Fruit fly (Drosophila melanogaster) whole organism, embryonic: ENCODE measurements around the gene hgo.
A peak's percentile ranks its signal among the peaks of the same experiment; 100 is the strongest.

Experiments
- BEAF-32 ChIP-seq: fragments of 200-800 bp; sonication (Bioruptor generic); optimal IDR thresholded peaks from 3 replicates; lab custom pipeline; 2017; ENCODE audit warnings: missing biosample characterization, missing genetic modification characterization, mild to moderate bottlenecking, moderate library complexity, missing genetic modification reagents
- CG10462 ChIP-seq: fragments of 200-800 bp; sonication (Bioruptor generic); optimal IDR thresholded peaks from 2 replicates; lab custom pipeline; 2016; ENCODE audit warnings: missing biosample characterization, missing genetic modification characterization
- CG10654 ChIP-seq: fragments of 200-800 bp; sonication (Bioruptor generic); optimal IDR thresholded peaks from 2 replicates; lab custom pipeline; 2016; ENCODE audit warnings: missing biosample characterization, missing genetic modification characterization
- CG10959 ChIP-seq: fragments of 200-800 bp; sonication (Bioruptor generic); IDR thresholded peaks from 2 replicates; pipeline ENCODE4 v1.3.6; 2022; ENCODE audit warnings: missing biosample characterization, missing genetic modification characterization
- CG11085 ChIP-seq: fragments of 200-800 bp; sonication (Bioruptor generic); IDR thresholded peaks from 2 replicates; pipeline ENCODE4 v1.3.6; 2022; ENCODE audit warnings: missing biosample characterization, missing genetic modification characterization
- CG11695 ChIP-seq: fragments of 200-800 bp; sonication (Bioruptor generic); IDR thresholded peaks from 3 replicates; pipeline ENCODE4 v1.3.6; 2022; ENCODE audit warnings: missing biosample characterization, missing genetic modification characterization
- CG13424 ChIP-seq: fragments of 200-800 bp; sonication (Bioruptor generic); optimal IDR thresholded peaks from 2 replicates; lab custom pipeline; 2019; ENCODE audit warnings: missing biosample characterization, mild to moderate bottlenecking, missing genetic modification characterization, moderate library complexity
- CG15514 ChIP-seq: fragments of 200-800 bp; sonication (Bioruptor generic); optimal IDR thresholded peaks from 3 replicates; lab custom pipeline; 2017; ENCODE audit warnings: missing biosample characterization, missing genetic modification characterization, mild to moderate bottlenecking, moderate library complexity, missing genetic modification reagents
- CG2889 ChIP-seq: fragments of 200-800 bp; sonication (Bioruptor generic); IDR thresholded peaks from 3 replicates; pipeline ENCODE4 v1.3.6; 2022; ENCODE audit warnings: missing biosample characterization, missing genetic modification characterization
- CG31388 ChIP-seq: fragments of 200-800 bp; sonication (Bioruptor generic); optimal IDR thresholded peaks from 2 replicates; lab custom pipeline; 2016; ENCODE audit warnings: missing biosample characterization, missing genetic modification characterization
- CG3838 ChIP-seq: fragments of 200-800 bp; sonication (Bioruptor generic); optimal IDR thresholded peaks from 3 replicates; lab custom pipeline; 2016; ENCODE audit warnings: missing biosample characterization, missing genetic modification characterization
- CG6765 ChIP-seq: fragments of 200-800 bp; sonication (Bioruptor generic); optimal IDR thresholded peaks from 3 replicates; lab custom pipeline; 2017; ENCODE audit warnings: missing biosample characterization, mild to moderate bottlenecking, missing genetic modification characterization
- CG8765 ChIP-seq: fragments of 200-800 bp; sonication (Bioruptor generic); IDR thresholded peaks from 2 replicates; pipeline ENCODE4 v1.3.6; 2022; ENCODE audit warnings: missing biosample characterization, missing genetic modification characterization
- Chrac-16 ChIP-seq: fragments of 200-800 bp; sonication (Bioruptor generic); optimal IDR thresholded peaks from 3 replicates; lab custom pipeline; 2016; ENCODE audit warnings: missing biosample characterization, missing genetic modification characterization
- Dfd ChIP-seq, 2 experiments: fragments of >200 bp; optimal IDR thresholded peaks; 2 replicates each; lab custom pipeline; 2017; ENCODE audit warnings: missing biosample characterization in 2 of 2, missing genetic modification characterization in 2 of 2
- Dp ChIP-seq: fragments of 200-800 bp; sonication (Bioruptor generic); optimal IDR thresholded peaks from 2 replicates; lab custom pipeline; 2018; ENCODE audit warnings: missing biosample characterization, mild to moderate bottlenecking, missing genetic modification characterization, moderate library complexity
- Fer3 ChIP-seq: fragments of 200-800 bp; sonication (Bioruptor generic); optimal IDR thresholded peaks from 2 replicates; lab custom pipeline; 2018; ENCODE audit warnings: missing biosample characterization, mild to moderate bottlenecking, missing genetic modification characterization, moderate library complexity
- GATAe ChIP-seq: fragments of 200-800 bp; sonication (Bioruptor generic); conservative IDR thresholded peaks from 2 replicates; pipeline ENCODE4 v1.3.6; 2022; ENCODE audit warnings: missing biosample characterization, missing genetic modification characterization
- Hand ChIP-seq: fragments of 200-800 bp; sonication (Bioruptor generic); optimal IDR thresholded peaks from 2 replicates; lab custom pipeline; 2017; ENCODE audit warnings: mild to moderate bottlenecking, missing biosample characterization, missing genetic modification reagents, missing genetic modification characterization
- HmgD ChIP-seq: fragments of 200-800 bp; sonication (Bioruptor generic); optimal IDR thresholded peaks from 3 replicates; lab custom pipeline; 2016; ENCODE audit warnings: missing biosample characterization, missing genetic modification characterization
- Hsf ChIP-seq: fragments of 200-800 bp; sonication (Bioruptor generic); optimal IDR thresholded peaks from 3 replicates; lab custom pipeline; 2016; ENCODE audit warnings: missing biosample characterization, missing genetic modification characterization
- Kr ChIP-seq: fragments of 200-800 bp; sonication (Bioruptor generic); optimal IDR thresholded peaks from 2 replicates; lab custom pipeline; 2017; ENCODE audit warnings: missing biosample characterization, mild to moderate bottlenecking, missing genetic modification characterization
- Med ChIP-seq: fragments of 200-800 bp; sonication (Bioruptor generic); peaks from one replicate; lab custom pipeline; 2016; ENCODE audit warnings: missing biosample characterization, missing genetic modification characterization, mild to moderate bottlenecking, inconsistent platforms, moderate library complexity
- NFAT ChIP-seq: fragments of 200-800 bp; sonication (Bioruptor generic); IDR thresholded peaks from 2 replicates; pipeline ENCODE4 v1.3.6; 2022; ENCODE audit warnings: missing biosample characterization, missing genetic modification characterization
- PHDP ChIP-seq: fragments of 200-800 bp; sonication (Bioruptor generic); optimal IDR thresholded peaks from 3 replicates; lab custom pipeline; 2018; ENCODE audit warnings: missing biosample characterization, mild to moderate bottlenecking, missing genetic modification characterization, moderate library complexity
- Poxn ChIP-seq: fragments of 200-800 bp; sonication (Bioruptor generic); IDR thresholded peaks from 2 replicates; pipeline ENCODE4 v1.3.6; 2022; ENCODE audit warnings: missing biosample characterization, missing genetic modification characterization
- TFAM ChIP-seq: fragments of 200-800 bp; sonication (Bioruptor generic); optimal IDR thresholded peaks from 2 replicates; lab custom pipeline; 2017; ENCODE audit warnings: missing biosample characterization, missing genetic modification characterization, inconsistent platforms
- Trl ChIP-seq, 3 experiments: fragments of >200 bp in 2 of 3; fragments of 200-800 bp in 1 of 3; sonication (Bioruptor generic) in 1 of 3; optimal IDR thresholded peaks; 2 replicates in 1 of 3; 3 replicates in 2 of 3; lab custom pipeline; 2016 to 2017; ENCODE audit warnings: missing biosample characterization in 1 of 3, missing genetic modification characterization in 1 of 3
- ac ChIP-seq: fragments of 200-800 bp; sonication (Bioruptor generic); optimal IDR thresholded peaks from 3 replicates; lab custom pipeline; 2017; ENCODE audit warnings: missing biosample characterization, mild to moderate bottlenecking, missing genetic modification characterization
- ato ChIP-seq: fragments of 200-800 bp; sonication (Bioruptor generic); IDR thresholded peaks from 2 replicates; pipeline ENCODE4 v1.3.6; 2022; ENCODE audit warnings: missing biosample characterization, missing genetic modification characterization; ENCODE audit not compliant: partially characterized antibody
- br ChIP-seq: fragments of >200 bp; optimal IDR thresholded peaks from 2 replicates; lab custom pipeline; 2017
- chinmo ChIP-seq: fragments of 200-800 bp; sonication (Bioruptor generic); IDR thresholded peaks from 4 replicates; pipeline ENCODE4 v1.3.6; 2022; ENCODE audit warnings: missing biosample characterization, missing genetic modification characterization; ENCODE audit not compliant: partially characterized antibody
- emc ChIP-seq: fragments of 200-800 bp; sonication (Bioruptor generic); optimal IDR thresholded peaks from 2 replicates; lab custom pipeline; 2016; ENCODE audit warnings: missing biosample characterization, missing genetic modification characterization
- esg ChIP-seq: fragments of 200-800 bp; sonication (Bioruptor generic); conservative IDR thresholded peaks from 2 replicates; pipeline ENCODE4 v1.3.6; 2022; ENCODE audit warnings: missing biosample characterization, missing genetic modification characterization
- exex ChIP-seq: fragments of 200-800 bp; sonication (Bioruptor generic); optimal IDR thresholded peaks from 4 replicates; lab custom pipeline; 2018; ENCODE audit warnings: missing biosample characterization, mild to moderate bottlenecking, missing genetic modification characterization, moderate library complexity
- fd3F ChIP-seq: fragments of 200-800 bp; sonication (Bioruptor generic); optimal IDR thresholded peaks from 2 replicates; lab custom pipeline; 2018; ENCODE audit warnings: missing biosample characterization, mild to moderate bottlenecking, missing genetic modification characterization, moderate library complexity
- grn ChIP-seq: fragments of 200-800 bp; sonication (Bioruptor generic); optimal IDR thresholded peaks from 3 replicates; lab custom pipeline; 2017; ENCODE audit warnings: missing biosample characterization, missing genetic modification characterization
- insv ChIP-seq, 2 experiments: fragments of 200-800 bp; sonication (Bioruptor generic); optimal IDR thresholded peaks; 3 replicates each; lab custom pipeline; 2016 to 2018; ENCODE audit warnings: missing biosample characterization in 2 of 2, missing genetic modification characterization in 2 of 2
- org-1 ChIP-seq: fragments of 200-800 bp; sonication (Bioruptor generic); optimal IDR thresholded peaks from 2 replicates; lab custom pipeline; 2017; ENCODE audit warnings: missing biosample characterization, missing genetic modification characterization
- pho ChIP-seq: fragments of 200-800 bp; sonication (Bioruptor generic); optimal IDR thresholded peaks from 2 replicates; lab custom pipeline; 2016; ENCODE audit warnings: missing biosample characterization, missing genetic modification characterization
- pnt ChIP-seq: fragments of 200-800 bp; sonication (Bioruptor generic); optimal IDR thresholded peaks from 3 replicates; lab custom pipeline; 2016; ENCODE audit warnings: missing biosample characterization, missing genetic modification characterization
- run ChIP-seq: fragments of 200-800 bp; sonication (Bioruptor generic); optimal IDR thresholded peaks from 3 replicates; lab custom pipeline; 2018; ENCODE audit warnings: missing biosample characterization, mild to moderate bottlenecking, missing genetic modification characterization
- seq ChIP-seq: fragments of 200-800 bp; sonication (Bioruptor generic); IDR thresholded peaks from 2 replicates; pipeline ENCODE4 v1.3.6; 2022; ENCODE audit warnings: missing biosample characterization, missing genetic modification characterization
- sisA ChIP-seq: fragments of 200-800 bp; sonication (Bioruptor generic); IDR thresholded peaks from 2 replicates; pipeline ENCODE4 v1.3.6; 2022; ENCODE audit warnings: missing biosample characterization, missing genetic modification characterization
- sr ChIP-seq: fragments of 200-800 bp; sonication (Bioruptor generic); IDR thresholded peaks from 3 replicates; pipeline ENCODE4 v1.3.6; 2022; ENCODE audit warnings: missing biosample characterization, missing genetic modification characterization
- stwl ChIP-seq: fragments of 200-800 bp; sonication (Bioruptor generic); optimal IDR thresholded peaks from 3 replicates; lab custom pipeline; 2018; ENCODE audit warnings: missing biosample characterization, mild to moderate bottlenecking, missing genetic modification characterization, moderate library complexity
- sug ChIP-seq: fragments of 200-800 bp; optimal IDR thresholded peaks from 2 replicates; lab custom pipeline; 2019; ENCODE audit warnings: missing biosample characterization, mild to moderate bottlenecking, missing genetic modification characterization, moderate library complexity
- toy ChIP-seq: fragments of 200-800 bp; sonication (Bioruptor generic); IDR thresholded peaks from 2 replicates; pipeline ENCODE4 v1.3.6; 2022; ENCODE audit warnings: missing biosample characterization, missing genetic modification characterization
- trem ChIP-seq: fragments of 200-800 bp; optimal IDR thresholded peaks from 3 replicates; lab custom pipeline; 2019; ENCODE audit warnings: missing biosample characterization, mild to moderate bottlenecking, missing genetic modification characterization, moderate library complexity
- vvl ChIP-seq: fragments of 200-800 bp; sonication (Bioruptor generic); IDR thresholded peaks from 2 replicates; pipeline ENCODE4 v1.3.6; 2022; ENCODE audit warnings: missing biosample characterization, missing genetic modification characterization
- wdn ChIP-seq: fragments of 200-800 bp; sonication (Bioruptor generic); IDR thresholded peaks from 2 replicates; pipeline ENCODE4 v1.3.6; 2022; ENCODE audit warnings: missing biosample characterization, missing genetic modification characterization

Gene hgo

DNA sequence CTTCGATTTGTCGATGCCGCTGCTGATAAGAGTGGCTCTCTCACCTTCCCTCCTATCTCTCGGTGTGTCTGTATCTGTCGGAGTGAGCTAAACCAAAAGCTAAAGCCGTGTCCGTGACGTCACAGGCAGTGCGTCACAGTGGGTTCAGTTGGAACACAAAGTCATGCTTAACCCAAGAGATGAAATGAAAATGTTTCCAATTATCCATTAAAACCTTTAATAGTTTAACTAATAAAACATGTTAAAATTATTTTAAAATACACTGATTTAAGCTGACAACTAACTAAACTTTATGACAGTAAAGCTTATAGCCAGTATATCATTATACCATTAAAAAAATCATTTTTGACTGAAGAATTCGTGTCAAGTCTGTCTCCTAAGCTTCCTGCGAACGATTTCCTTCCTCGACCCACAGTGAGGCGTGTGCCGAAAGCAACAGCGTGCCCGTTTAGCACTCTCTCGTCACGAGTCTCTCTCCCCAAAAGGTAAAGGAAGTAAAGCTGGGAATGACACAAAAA is 23.1 kb upstream of the hgo start, which contains the start of gene Idua (continued):
- TF ChIP-seq seq (GFP tag; lab: Robert Waterston, UW) (peak; percentile 63; the same call in 1 of the 2 replicates), grn (GFP tag; lab: Kevin White, UChicago) (peak; percentile 38), pnt (GFP tag; lab: Kevin White, UChicago) (no peak), vvl (GFP tag; lab: Robert Waterston, UW) (peak; percentile 50), emc (GFP tag; lab: Kevin White, UChicago) (no peak), org-1 (peak; percentile 73), pho (peak; percentile 28), run (peak; percentile 29), ac (GFP tag; lab: Kevin White, UChicago) (no peak), esg (GFP tag; lab: Robert Waterston, UW) (peak; percentile 56), CG2889 (GFP tag; lab: Robert Waterston, UW) (0 out of 3 replicates have a peak, but pooled peaks have one; percentile 29), GATAe (GFP tag; lab: Robert Waterston, UW) (no peak), chinmo (GFP tag; lab: Robert Waterston, UW) (0 out of 4 replicates have a peak, but pooled peaks have one; percentile 48), sr (GFP tag; lab: Robert Waterston, UW) (no peak), Trl (optimal IDR thresholded peaks at IDR 0.05; lab: Kevin White, UChicago) (no peak), Trl (GFP tag; optimal IDR thresholded peaks at IDR 0.05; lab: Kevin White, UChicago) (no peak), NFAT (GFP tag; lab: Robert Waterston, UW) (0 out of 2 replicates have a peak, but pooled peaks have one; percentile 12), Fer3 (tag; lab: Kevin White, UChicago) (peak; percentile 53), CG15514 (GFP tag; lab: Kevin White, UChicago) (peak; percentile 35), CG11695 (GFP tag; lab: Robert Waterston, UW) (peak; percentile 70; the same call in 2 of the 3 replicates), CG3838 (GFP tag; lab: Kevin White, UChicago) (no peak), Poxn (no peak), CG11085 (GFP tag; lab: Robert Waterston, UW) (no peak; the same call in 1 of the 2 replicates), insv (GFP tag; optimal IDR thresholded peaks at IDR 0.05; lab: Kevin White, UChicago) (peak in 1 of 2 experiments; percentile 19), Kr (no peak), stwl (tag; lab: Kevin White, UChicago) (no peak), TFAM (GFP tag; lab: Kevin White, UChicago) (no peak), Hsf (GFP tag; lab: Kevin White, UChicago) (peak; percentile 60), CG8765 (GFP tag; lab: Robert Waterston, UW) (no peak), CG31388 (peak; percentile 12), Med (GFP tag; lab: Kevin White, UChicago) (peak; percentile 82), CG6765 (peak; percentile 72), CG13424 (tag; lab: Kevin White, UChicago) (peak; percentile 85), Chrac-16 (peak; percentile 39), CG10959 (GFP tag; lab: Robert Waterston, UW) (no peak), toy (GFP tag; lab: Robert Waterston, UW) (no peak), Dfd (GFP tag; optimal IDR thresholded peaks at IDR 0.05; lab: Kevin White, UChicago) (no peak), ato (GFP tag; lab: Robert Waterston, UW) (no peak), Hand (GFP tag; lab: Kevin White, UChicago) (peak; percentile 86), BEAF-32 (GFP tag; lab: Kevin White, UChicago) (no peak), Dp (no peak), sug (tag; lab: Kevin White, UChicago) (no peak), fd3F (GFP tag; lab: Kevin White, UChicago) (peak; percentile 53), wdn (GFP tag; lab: Robert Waterston, UW) (no peak), CG10654 (peak; percentile 24), HmgD (GFP tag; lab: Kevin White, UChicago) (no peak), sisA (GFP tag; lab: Robert Waterston, UW) (peak; percentile 41; the same call in 1 of the 2 replicates), CG10462 (GFP tag; lab: Kevin White, UChicago) (no peak), trem (tag; lab: Kevin White, UChicago) (peak; percentile 36), br (lab: Kevin White, UChicago) (no peak), exex (tag; lab: Kevin White, UChicago) (no peak), PHDP (tag; lab: Kevin White, UChicago) (peak; percentile 76)
